Worm (Caenorhabditis elegans): ENCODE results near the gene C31H1.2.

ce11 chrIV:5805477-5805876 is 14.4 kb downstream of the C31H1.2 start:
- TF ChIP-seq unc-39 (tag; optimal IDR thresholded peaks at IDR 0.05) (no peak), unc-130 (GFP tag; optimal IDR thresholded peaks at IDR 0.05) (no peak), dmd-9 (GFP tag; IDR thresholded peaks at IDR 0.05) (no peak), tag-97 (GFP tag; IDR thresholded peaks at IDR 0.05) (no peak), spr-3 (GFP tag; optimal IDR thresholded peaks at IDR 0.05) (no peak), fos-1 (tag; optimal IDR thresholded peaks at IDR 0.05) (no peak), nhr-76 (tag; optimal IDR thresholded peaks at IDR 0.05) (no peak), gei-8 (GFP tag; optimal IDR thresholded peaks at IDR 0.05) (no peak), daf-8 (GFP tag; IDR thresholded peaks at IDR 0.05) (no peak)
